Fruit fly (Drosophila melanogaster) whole organism, pupa: ENCODE data around the gene ova.

Source experiments
- CG14655 ChIP-seq: fragments of 200-800 bp; sonication (Bioruptor generic); optimal IDR thresholded peaks from 3 replicates; lab custom pipeline; 2017; ENCODE audit warnings: mild to moderate bottlenecking, missing biosample characterization, missing genetic modification reagents, missing genetic modification characterization
- D1 ChIP-seq: fragments of 200-800 bp; sonication (Bioruptor generic); optimal IDR thresholded peaks from 2 replicates; lab custom pipeline; 2018; ENCODE audit warnings: missing biosample characterization, mild to moderate bottlenecking, missing genetic modification characterization, moderate library complexity
- Ets98B ChIP-seq: fragments of 200-800 bp; sonication (Bioruptor generic); IDR thresholded peaks from 2 replicates; pipeline ENCODE4 v1.3.6; 2022; ENCODE audit warnings: missing biosample characterization, missing genetic modification characterization

dm6 chr2L:10200847-10201246 is 30.6 kb downstream of the ova start, which contains the start of the genes Ripalpha and RpL7:
- TF ChIP-seq Ets98B (GFP tag; lab: Robert Waterston, UW) (peak; percentile 91), D1 (tag; lab: Kevin White, UChicago) (no peak), CG14655 (GFP tag; lab: Kevin White, UChicago) (no peak)
